Fruit fly (Drosophila melanogaster): ENCODE data around the gene CG14421.

Gene CG14421

dm6 chrX:2982441-2982995 is 41.3 kb downstream of the CG14421 start (continued):
- no peak for TF ChIP-seq amos (GFP tag; IDR thresholded peaks at IDR 0.05; ENCODE audit: partially characterized antibody)
- TF ChIP-seq CG7786 (GFP tag; optimal IDR thresholded peaks at IDR 0.05), result no peak
- TF ChIP-seq CG10654 (GFP tag; optimal IDR thresholded peaks at IDR 0.05), result no peak
- no peak for TF ChIP-seq dmrt11E (tag; optimal IDR thresholded peaks at IDR 0.05)
- no peak for TF ChIP-seq CG10274 (GFP tag; optimal IDR thresholded peaks at IDR 0.05)
- TF ChIP-seq CG3726 (GFP tag; IDR thresholded peaks at IDR 0.05), result no peak
- TF ChIP-seq Ets97D (GFP tag; optimal IDR thresholded peaks at IDR 0.05), result no peak
- TF ChIP-seq sug (tag; optimal IDR thresholded peaks at IDR 0.05), result no peak
- no peak for TF ChIP-seq esg (GFP tag; conservative IDR thresholded peaks at IDR 0.05)
- TF ChIP-seq grn (GFP tag; optimal IDR thresholded peaks at IDR 0.05), result peak; percentile 64
- TF ChIP-seq Ada2b (GFP tag; IDR thresholded peaks at IDR 0.05), result no peak
- no peak for TF ChIP-seq mirr (GFP tag; optimal IDR thresholded peaks at IDR 0.05)
- peak; percentile 94 for TF ChIP-seq pros (GFP tag; optimal IDR thresholded peaks at IDR 0.05)

- TF ChIP-seq CG42726 (GFP tag; IDR thresholded peaks at IDR 0.05; ENCODE audit: partially characterized antibody), result no peak
- peak in 1 of 2 experiments; percentile 45 for TF ChIP-seq bsh (GFP tag; optimal IDR thresholded peaks at IDR 0.05)
- no peak for TF ChIP-seq CG14860 (GFP tag; IDR thresholded peaks at IDR 0.05; ENCODE audit: partially characterized antibody)
- peak; percentile 2 for TF ChIP-seq CG5245 (GFP tag; optimal IDR thresholded peaks at IDR 0.05)
- TF ChIP-seq Dfd (GFP tag; optimal IDR thresholded peaks at IDR 0.05), result no peak
- TF ChIP-seq ato (GFP tag; IDR thresholded peaks at IDR 0.05; ENCODE audit: partially characterized antibody), result no peak
- TF ChIP-seq sens (GFP tag), result peak; percentile 96
- peak in 1 of 2 experiments; percentile 96 for TF ChIP-seq tll (GFP tag; optimal IDR thresholded peaks at IDR 0.05)
- no peak for TF ChIP-seq kni (GFP tag; optimal IDR thresholded peaks at IDR 0.05)
- peak; percentile 11 for TF ChIP-seq Hr3 (GFP tag; optimal IDR thresholded peaks at IDR 0.05)
- TF ChIP-seq Hsf (GFP tag; optimal IDR thresholded peaks at IDR 0.05), result peak; percentile 58
- peak; percentile 89 for TF ChIP-seq Elba2 (GFP tag; optimal IDR thresholded peaks at IDR 0.05)
- TF ChIP-seq Hmr (GFP tag; optimal IDR thresholded peaks at IDR 0.05), result no peak
- TF ChIP-seq CG43689 (GFP tag; IDR thresholded peaks at IDR 0.05), result no peak
- TF ChIP-seq CG10209 (GFP tag; optimal IDR thresholded peaks at IDR 0.05), result peak; percentile 60
- peak; percentile 31 for TF ChIP-seq CG30431 (GFP tag; optimal IDR thresholded peaks at IDR 0.05)
- TF ChIP-seq Antp (GFP tag; optimal IDR thresholded peaks at IDR 0.05), result peak; percentile 3
- TF ChIP-seq bcd (GFP tag; optimal IDR thresholded peaks at IDR 0.05), result peak; percentile 8
- peak; percentile 41 for TF ChIP-seq CoRest (tag; optimal IDR thresholded peaks at IDR 0.05)
- 0 out of 2 replicates have a peak, but pooled peaks have one; percentile 33 for TF ChIP-seq CG4360 (GFP tag; IDR thresholded peaks at IDR 0.05)
- no peak for TF ChIP-seq odd (GFP tag; optimal IDR thresholded peaks at IDR 0.05)
- peak; percentile 33 for TF ChIP-seq NC2β (GFP tag; optimal IDR thresholded peaks at IDR 0.05)
- peak; percentile 59 for TF ChIP-seq CG31441 (GFP tag; IDR thresholded peaks at IDR 0.05)
- TF ChIP-seq her (GFP tag; optimal IDR thresholded peaks at IDR 0.05), result no peak
- TF ChIP-seq Hr78 (GFP tag; optimal IDR thresholded peaks at IDR 0.05), result no peak
- TF ChIP-seq vvl (GFP tag; IDR thresholded peaks at IDR 0.05), result 0 out of 2 replicates have a peak, but pooled peaks have one; percentile 45
- TF ChIP-seq CG8359 (GFP tag; optimal IDR thresholded peaks at IDR 0.05; ENCODE audit: borderline replicate concordance), result peak; percentile 49
- TF ChIP-seq CG10321 (GFP tag; IDR thresholded peaks at IDR 0.05), result no peak
- TF ChIP-seq Sry-β (GFP tag; optimal IDR thresholded peaks at IDR 0.05), result no peak
- peak; percentile 30 for TF ChIP-seq bab2 (GFP tag; optimal IDR thresholded peaks at IDR 0.05)
- TF ChIP-seq CG7745 (tag; optimal IDR thresholded peaks at IDR 0.05), result peak; percentile 50
- 0 out of 2 replicates have a peak, but pooled peaks have one; percentile 18 for TF ChIP-seq sens-2 (GFP tag; IDR thresholded peaks at IDR 0.05)
- TF ChIP-seq CG18262 (tag; optimal IDR thresholded peaks at IDR 0.05), result peak; percentile 81
- TF ChIP-seq Abd-B (GFP tag; optimal IDR thresholded peaks at IDR 0.05), result no peak
Measured at dm6 chrX:2984902-2985772, 43.9 kb downstream of the CG14421 start.
